Worm (Caenorhabditis elegans): Measurements from ENCODE around the gene Y43F8C.16.

Gene Y43F8C.16

ce11 chrV:19738117-19738516 lies 22.8 kb upstream of the Y43F8C.16 start, which contains the start of gene fbxa-131:
Gene fbxa-131, plus strand, starts transcription at chrV:19738417.
- no peak for TF ChIP-seq ztf-18 (tag; optimal IDR thresholded peaks at IDR 0.05)
- TF ChIP-seq Y56A3A.18 (GFP tag; IDR thresholded peaks at IDR 0.05) = no peak
- no peak for TF ChIP-seq K11D2.4 (GFP tag; IDR thresholded peaks at IDR 0.05)
- TF ChIP-seq B0261.1 (tag; optimal IDR thresholded peaks at IDR 0.05) = no peak
- TF ChIP-seq snpc-1.1 (tag; optimal IDR thresholded peaks at IDR 0.05; ENCODE audit: insufficient read depth) = no peak
- TF ChIP-seq rpc-1 (optimal IDR thresholded peaks at IDR 0.05) = no peak
- no peak for TF ChIP-seq rpc-1 (tag; optimal IDR thresholded peaks at IDR 0.05)

- TF ChIP-seq ets-4 (GFP tag; optimal IDR thresholded peaks at IDR 0.05) (no peak), hsf-1 (GFP tag; IDR thresholded peaks at IDR 0.05) (no peak), repo-1 (tag; optimal IDR thresholded peaks at IDR 0.05) (no peak), nhr-179 (tag; optimal IDR thresholded peaks at IDR 0.05) (no peak), hlh-12 (tag; optimal IDR thresholded peaks at IDR 0.05) (no peak), let-526 (GFP tag; IDR thresholded peaks at IDR 0.05) (no peak), unc-62 (GFP tag; optimal IDR thresholded peaks at IDR 0.05) (no peak)
Observed at ce11 chrV:19737458-19737857, 22.1 kb upstream of the Y43F8C.16 start, which contains the start of gene W04E12.7. Gene W04E12.7, minus strand, starts transcription at chrV:19737558.

- 0 out of 2 replicates have a peak, but pooled peaks have one; percentile 36 for TF ChIP-seq C17E4.6 (GFP tag; IDR thresholded peaks at IDR 0.05)
- no peak for TF ChIP-seq T07F8.4 (tag; optimal IDR thresholded peaks at IDR 0.05)
- TF ChIP-seq tbp1 (GFP tag; optimal IDR thresholded peaks at IDR 0.05) = no peak
- 0 out of 2 replicates have a peak, but pooled peaks have one; percentile 38 for TF ChIP-seq aptf-3 (GFP tag; IDR thresholded peaks at IDR 0.05)
- peak; percentile 85 for TF ChIP-seq zfh-2 (GFP tag; conservative IDR thresholded peaks at IDR 0.05)
- 0 out of 2 replicates have a peak, but pooled peaks have one; percentile 51 for TF ChIP-seq nhr-120 (GFP tag; IDR thresholded peaks at IDR 0.05)
- TF ChIP-seq egrh-3 (GFP tag; IDR thresholded peaks at IDR 0.05) = peak; percentile 48; the same call in 1 of the 2 replicates
- TF ChIP-seq Y53G8AR.9 (GFP tag; conservative IDR thresholded peaks at IDR 0.05) = no peak
- TF ChIP-seq ccch-3 (GFP tag; optimal IDR thresholded peaks at IDR 0.05) = no peak
Observed at ce11 chrV:19733728-19734127, 18.4 kb upstream of the Y43F8C.16 start.

ce11 chrV:19730280-19730679 lies 15.0 kb upstream of the Y43F8C.16 start, which contains the start of gene Y116F11A.1:
Gene Y116F11A.1, plus strand, starts transcription at chrV:19730580.
- no peak for TF ChIP-seq mcd-1 (GFP tag; IDR thresholded peaks at IDR 0.05)
- TF ChIP-seq madf-6 (GFP tag; IDR thresholded peaks at IDR 0.05) = no peak
- no peak for TF ChIP-seq sdz-38 (tag; optimal IDR thresholded peaks at IDR 0.05)
- TF ChIP-seq nhr-80 (tag; optimal IDR thresholded peaks at IDR 0.05) = no peak
- TF ChIP-seq let-607 (tag; optimal IDR thresholded peaks at IDR 0.05) = no peak
- no peak for TF ChIP-seq pbrm-1 (GFP tag; IDR thresholded peaks at IDR 0.05)
- no peak for TF ChIP-seq K12H6.12 (tag; optimal IDR thresholded peaks at IDR 0.05)
- TF ChIP-seq nhr-179 (tag; optimal IDR thresholded peaks at IDR 0.05) = no peak
- TF ChIP-seq lin-40 (tag; optimal IDR thresholded peaks at IDR 0.05) = no peak
- TF ChIP-seq Y53F4B.3 (GFP tag; IDR thresholded peaks at IDR 0.05) = no peak
- no peak for TF ChIP-seq Y67H2A.10 (GFP tag; conservative IDR thresholded peaks at IDR 0.05)
- no peak for TF ChIP-seq ceh-91 (GFP tag; IDR thresholded peaks at IDR 0.05)
- no peak for TF ChIP-seq ztf-6 (GFP tag; IDR thresholded peaks at IDR 0.05)
- TF ChIP-seq F49E8.2 (tag; optimal IDR thresholded peaks at IDR 0.05; ENCODE audit: insufficient read depth) = no peak
- no peak for TF ChIP-seq nfya-2 (GFP tag; IDR thresholded peaks at IDR 0.05)
- TF ChIP-seq B0261.1 (tag; optimal IDR thresholded peaks at IDR 0.05) = no peak
- no peak for TF ChIP-seq attf-3 (GFP tag; conservative IDR thresholded peaks at IDR 0.05)
